Fruit fly (Drosophila melanogaster): ENCODE measurements around the gene CG3437.

CG3437 gene

dm6 chr3L:9429665-9430607 is 27.5 kb downstream of the CG3437 start, which contains the start of the genes RpS17 and MTF-1:
Gene RpS17 (minus strand): TSS chr3L:9429821.
Gene MTF-1 (plus strand): TSS chr3L:9430312.
- TF ChIP-seq noc (tag; optimal IDR thresholded peaks at IDR 0.05) = peak; percentile 41

dm6 chr3L:9426656-9427294 is 30.7 kb downstream of the CG3437 start, which contains the start of the genes Atat and Shc:
Gene Atat (minus strand): TSS chr3L:9426758.
Gene Shc (plus strand): TSS chr3L:9427010.
- TF ChIP-seq noc (tag; optimal IDR thresholded peaks at IDR 0.05) = peak; percentile 97

- TF ChIP-seq noc (tag; optimal IDR thresholded peaks at IDR 0.05) = no peak
These were observed 31.6 kb downstream of the CG3437 start for dm6 chr3L:9425838-9426237.

dm6 chr3L:9424528-9424911 is 32.9 kb downstream of the CG3437 start:
- TF ChIP-seq noc (tag; optimal IDR thresholded peaks at IDR 0.05) = no peak

- no peak for TF ChIP-seq noc (tag; optimal IDR thresholded peaks at IDR 0.05)
These were observed 33.5 kb downstream of the CG3437 start for dm6 chr3L:9423757-9424527.

- TF ChIP-seq noc (tag; optimal IDR thresholded peaks at IDR 0.05) = peak; percentile 97
These were observed 34.6 kb downstream of the CG3437 start, which contains the start of gene aay for dm6 chr3L:9422636-9423419. Gene aay (plus strand): TSS chr3L:9423253.

- peak; percentile 15 for TF ChIP-seq noc (tag; optimal IDR thresholded peaks at IDR 0.05)
These were observed 35.3 kb downstream of the CG3437 start for dm6 chr3L:9422135-9422534.

- no peak for TF ChIP-seq noc (tag; optimal IDR thresholded peaks at IDR 0.05)
These were observed 35.8 kb downstream of the CG3437 start for dm6 chr3L:9421621-9422020.

dm6 chr3L:9420819-9421130 is 36.7 kb downstream of the CG3437 start:
- no peak for TF ChIP-seq noc (tag; optimal IDR thresholded peaks at IDR 0.05)

- peak; percentile 26 for TF ChIP-seq noc (tag; optimal IDR thresholded peaks at IDR 0.05)
These were observed 37.2 kb downstream of the CG3437 start for dm6 chr3L:9420054-9420818.

dm6 chr3L:9419328-9419727 is 38.1 kb downstream of the CG3437 start:
- TF ChIP-seq noc (tag; optimal IDR thresholded peaks at IDR 0.05) = no peak

- TF ChIP-seq noc (tag; optimal IDR thresholded peaks at IDR 0.05) = no peak
These were observed 40.2 kb downstream of the CG3437 start, which contains the start of gene CG3982 for dm6 chr3L:9417288-9417687. Gene CG3982 (minus strand): TSS chr3L:9417388.

- TF ChIP-seq noc (tag; optimal IDR thresholded peaks at IDR 0.05) = peak; percentile 82
These were observed 46.6 kb downstream of the CG3437 start, which contains the start of the genes CG4022 and Cpsf5 for dm6 chr3L:9410754-9411423. Gene CG4022 (minus strand): TSS chr3L:9410832. Gene Cpsf5 (plus strand): TSS chr3L:9411038.

Measured in whole organism, larva.